Worm (Caenorhabditis elegans): Measurements from ENCODE around the gene W08G11.3.

DNA sequence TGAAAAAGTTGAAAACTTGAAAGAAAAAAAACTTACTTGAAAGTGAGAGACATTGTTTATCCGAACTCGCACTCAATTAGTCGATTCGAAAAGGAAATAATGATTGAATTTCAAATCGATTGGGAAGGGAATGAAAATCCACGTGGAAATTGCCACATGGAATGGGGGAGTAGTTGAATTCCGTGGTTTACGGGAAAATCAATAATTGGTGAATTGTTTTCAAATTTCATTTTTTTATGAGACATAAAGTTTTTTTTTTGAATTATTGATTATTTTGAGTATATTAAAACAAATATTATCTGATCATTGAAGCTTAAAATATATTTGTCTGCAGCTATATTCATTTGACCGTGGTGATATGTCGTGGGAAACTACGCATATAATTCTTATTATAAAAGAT is 10.4 kb downstream of the W08G11.3 start, which contains the start of gene F13A7.1:
- TF ChIP-seq pha-4 (tag; optimal IDR thresholded peaks at IDR 0.05) (no peak), F13H6.1 (tag; optimal IDR thresholded peaks at IDR 0.05) (no peak), tbx-2 (tag; optimal IDR thresholded peaks at IDR 0.05) (no peak), pqm-1 (tag; optimal IDR thresholded peaks at IDR 0.05) (no peak)

Measured in whole organism, late embryonic.